Fruit fly (Drosophila melanogaster) whole organism, embryonic: ENCODE measurements around the gene fd96Cb.

Experiments used
- Ada2b ChIP-seq: fragments of 200-800 bp; sonication (Bioruptor generic); IDR thresholded peaks from 2 replicates; pipeline ENCODE4 v1.3.6; 2022; ENCODE audit warnings: missing biosample characterization, missing genetic modification characterization
- B-H2 ChIP-seq: fragments of 200-800 bp; sonication (Bioruptor generic); optimal IDR thresholded peaks from 2 replicates; lab custom pipeline; 2018; ENCODE audit warnings: missing biosample characterization, mild to moderate bottlenecking, missing genetic modification characterization
- CG10654 ChIP-seq: fragments of 200-800 bp; sonication (Bioruptor generic); optimal IDR thresholded peaks from 2 replicates; lab custom pipeline; 2016; ENCODE audit warnings: missing biosample characterization, missing genetic modification characterization
- CG11696 ChIP-seq: fragments of 200-800 bp; sonication (Bioruptor generic); IDR thresholded peaks from 2 replicates; pipeline ENCODE4 v1.3.6; 2022; ENCODE audit warnings: missing biosample characterization, missing genetic modification characterization
- CG11723 ChIP-seq: fragments of 200-800 bp; sonication (Bioruptor generic); optimal IDR thresholded peaks from 2 replicates; lab custom pipeline; 2017; ENCODE audit warnings: missing biosample characterization, mild to moderate bottlenecking, missing genetic modification characterization
- CG12391 ChIP-seq: fragments of 200-800 bp; sonication (Bioruptor generic); optimal IDR thresholded peaks from 3 replicates; lab custom pipeline; 2018; ENCODE audit warnings: missing biosample characterization, mild to moderate bottlenecking, missing genetic modification characterization, moderate library complexity
- CG14710 ChIP-seq: fragments of 200-800 bp; sonication (Bioruptor generic); optimal IDR thresholded peaks from 3 replicates; lab custom pipeline; 2019; ENCODE audit warnings: missing biosample characterization, mild to moderate bottlenecking, missing genetic modification characterization, moderate library complexity
- CG14965 ChIP-seq: fragments of 200-800 bp; sonication (Bioruptor generic); optimal IDR thresholded peaks from 2 replicates; lab custom pipeline; 2016; ENCODE audit warnings: missing biosample characterization, missing genetic modification characterization, borderline replicate concordance
- CG17186 ChIP-seq: fragments of 200-800 bp; sonication (Bioruptor generic); optimal IDR thresholded peaks from 3 replicates; lab custom pipeline; 2017; ENCODE audit warnings: missing biosample characterization, missing genetic modification reagents, missing genetic modification characterization
- CG17912 ChIP-seq: fragments of 200-800 bp; sonication (Bioruptor generic); optimal IDR thresholded peaks from 2 replicates; lab custom pipeline; 2018; ENCODE audit warnings: missing biosample characterization, mild to moderate bottlenecking, missing genetic modification characterization
- CG18476 ChIP-seq: fragments of 200-800 bp; sonication (Bioruptor generic); optimal IDR thresholded peaks from 2 replicates; lab custom pipeline; 2016; ENCODE audit warnings: missing biosample characterization, mild to moderate bottlenecking, missing genetic modification characterization
- CG18764 ChIP-seq: fragments of 200-800 bp; sonication (Bioruptor generic); optimal IDR thresholded peaks from 3 replicates; lab custom pipeline; 2016; ENCODE audit warnings: missing biosample characterization, missing genetic modification characterization
- CG3281 ChIP-seq: fragments of 200-800 bp; sonication (Bioruptor generic); optimal IDR thresholded peaks from 3 replicates; lab custom pipeline; 2017; ENCODE audit warnings: missing biosample characterization, mild to moderate bottlenecking, missing genetic modification characterization
- CG34224 ChIP-seq: fragments of 200-800 bp; sonication (Bioruptor generic); IDR thresholded peaks from 3 replicates; pipeline ENCODE4 v1.3.6; 2022; ENCODE audit warnings: missing biosample characterization, missing genetic modification characterization; ENCODE audit not compliant: partially characterized antibody
- CG4360 ChIP-seq: fragments of 200-800 bp; sonication (Bioruptor generic); IDR thresholded peaks from 2 replicates; pipeline ENCODE4 v1.3.6; 2022; ENCODE audit warnings: missing biosample characterization, missing genetic modification characterization
- CG7839 ChIP-seq: fragments of 200-800 bp; sonication (Bioruptor generic); optimal IDR thresholded peaks from 3 replicates; lab custom pipeline; 2018; ENCODE audit warnings: missing biosample characterization, mild to moderate bottlenecking, missing genetic modification characterization, moderate library complexity
- CG9817 ChIP-seq: fragments of 200-800 bp; sonication (Bioruptor generic); optimal IDR thresholded peaks from 2 replicates; lab custom pipeline; 2018; ENCODE audit warnings: missing biosample characterization, mild to moderate bottlenecking, missing genetic modification characterization, moderate library complexity
- Dip2 ChIP-seq: fragments of 200-800 bp; sonication (Bioruptor generic); IDR thresholded peaks from 2 replicates; pipeline ENCODE4 v1.3.6; 2022; ENCODE audit warnings: missing biosample characterization, missing genetic modification characterization
- Drgx ChIP-seq: fragments of 200-800 bp; sonication (Bioruptor generic); IDR thresholded peaks from 2 replicates; pipeline ENCODE4 v1.3.6; 2022; ENCODE audit warnings: missing biosample characterization, missing genetic modification characterization
- E2f1 ChIP-seq: fragments of 200-800 bp; sonication (Bioruptor generic); IDR thresholded peaks from 2 replicates; pipeline ENCODE4 v1.3.6; 2022; ENCODE audit warnings: missing biosample characterization, missing genetic modification characterization
- Fer1 ChIP-seq: fragments of 200-800 bp; sonication (Bioruptor generic); optimal IDR thresholded peaks from 2 replicates; lab custom pipeline; 2017; ENCODE audit warnings: missing biosample characterization, mild to moderate bottlenecking, missing genetic modification characterization
- H2.0 ChIP-seq: fragments of 200-800 bp; sonication (Bioruptor generic); IDR thresholded peaks from 2 replicates; pipeline ENCODE4 v1.3.6; 2022; ENCODE audit warnings: missing biosample characterization, missing genetic modification characterization
- Lpt ChIP-seq: fragments of >200 bp; optimal IDR thresholded peaks from 2 replicates; lab custom pipeline; 2018; ENCODE audit warnings: missing biosample characterization, missing genetic modification characterization
- Max ChIP-seq: fragments of 200-800 bp; sonication (Bioruptor generic); optimal IDR thresholded peaks from 2 replicates; lab custom pipeline; 2016; ENCODE audit warnings: missing biosample characterization, mild to moderate bottlenecking, missing genetic modification characterization
- Neu2 ChIP-seq: fragments of 200-800 bp; sonication (Bioruptor generic); optimal IDR thresholded peaks from 3 replicates; lab custom pipeline; 2016; ENCODE audit warnings: missing biosample characterization, missing genetic modification characterization, borderline replicate concordance
- Nf-YC ChIP-seq: fragments of 200-800 bp; optimal IDR thresholded peaks from 3 replicates; lab custom pipeline; 2019; ENCODE audit warnings: missing biosample characterization, mild to moderate bottlenecking, missing genetic modification characterization, moderate library complexity
- Opbp ChIP-seq: fragments of 200-800 bp; sonication (Bioruptor generic); IDR thresholded peaks from 3 replicates; pipeline ENCODE4 v1.3.6; 2022; ENCODE audit warnings: missing biosample characterization, missing genetic modification characterization; ENCODE audit not compliant: partially characterized antibody
- Pdp1 ChIP-seq, 2 experiments: fragments of 200-800 bp; sonication (Bioruptor generic); optimal IDR thresholded peaks; 3 replicates each; lab custom pipeline; 2016; ENCODE audit warnings: missing biosample characterization in 2 of 2, missing genetic modification characterization in 2 of 2, mild to moderate bottlenecking in 1 of 2, moderate library complexity in 1 of 2
- Ravus ChIP-seq: fragments of 200-800 bp; sonication (Bioruptor generic); IDR thresholded peaks from 2 replicates; pipeline ENCODE4 v1.3.6; 2022; ENCODE audit warnings: missing biosample characterization, missing genetic modification characterization
- Taf1 ChIP-seq: fragments of 200-800 bp; sonication (Bioruptor generic); IDR thresholded peaks from 2 replicates; pipeline ENCODE4 v1.3.6; 2022; ENCODE audit warnings: missing biosample characterization, missing genetic modification characterization
- ac ChIP-seq: fragments of 200-800 bp; sonication (Bioruptor generic); optimal IDR thresholded peaks from 3 replicates; lab custom pipeline; 2017; ENCODE audit warnings: missing biosample characterization, mild to moderate bottlenecking, missing genetic modification characterization
- ato ChIP-seq: fragments of 200-800 bp; sonication (Bioruptor generic); IDR thresholded peaks from 2 replicates; pipeline ENCODE4 v1.3.6; 2022; ENCODE audit warnings: missing biosample characterization, missing genetic modification characterization; ENCODE audit not compliant: partially characterized antibody
- bcd ChIP-seq: fragments of 200-800 bp; sonication (Bioruptor generic); optimal IDR thresholded peaks from 2 replicates; lab custom pipeline; 2017; ENCODE audit warnings: missing biosample characterization, mild to moderate bottlenecking, missing genetic modification characterization
- bowl ChIP-seq: fragments of 200-800 bp; sonication (Bioruptor generic); IDR thresholded peaks from 2 replicates; pipeline ENCODE4 v1.3.6; 2022; ENCODE audit warnings: missing biosample characterization, missing genetic modification characterization
- crol ChIP-seq: fragments of 200-800 bp; sonication (Bioruptor generic); IDR thresholded peaks from 2 replicates; pipeline ENCODE4 v1.3.6; 2022; ENCODE audit warnings: missing biosample characterization, missing genetic modification characterization
- crp ChIP-seq, 2 experiments: fragments of 200-800 bp; sonication (Bioruptor generic); optimal IDR thresholded peaks; 2 replicates in 1 of 2; 3 replicates in 1 of 2; lab custom pipeline; 2017; ENCODE audit warnings: missing biosample characterization in 2 of 2, missing genetic modification characterization in 2 of 2, mild to moderate bottlenecking in 1 of 2, moderate library complexity in 1 of 2
- dmrt11E ChIP-seq: fragments of 200-800 bp; sonication (Bioruptor generic); optimal IDR thresholded peaks from 3 replicates; lab custom pipeline; 2018; ENCODE audit warnings: missing biosample characterization, mild to moderate bottlenecking, missing genetic modification characterization, moderate library complexity
- dpn ChIP-seq, 2 experiments: fragments of 200-800 bp; sonication (Bioruptor generic); optimal IDR thresholded peaks; 3 replicates each; lab custom pipeline; 2016; ENCODE audit warnings: missing biosample characterization in 2 of 2, missing genetic modification characterization in 2 of 2
- eyg ChIP-seq: fragments of 200-800 bp; sonication (Bioruptor generic); optimal IDR thresholded peaks from 3 replicates; lab custom pipeline; 2016; ENCODE audit warnings: missing biosample characterization, missing genetic modification characterization
- fd3F ChIP-seq: fragments of 200-800 bp; sonication (Bioruptor generic); optimal IDR thresholded peaks from 2 replicates; lab custom pipeline; 2018; ENCODE audit warnings: missing biosample characterization, mild to moderate bottlenecking, missing genetic modification characterization, moderate library complexity
- hkb ChIP-seq, 2 experiments: fragments of 200-800 bp in 1 of 2; fragments of >200 bp in 1 of 2; sonication (Bioruptor generic) in 1 of 2; IDR thresholded peaks in 1 of 2; optimal IDR thresholded peaks in 1 of 2; 2 replicates each; pipeline versions ENCODE4 v1.3.6 to Lab custom; 2017 to 2022; ENCODE audit warnings: missing biosample characterization in 1 of 2, missing genetic modification characterization in 1 of 2
- mirr ChIP-seq: fragments of 200-800 bp; sonication (Bioruptor generic); optimal IDR thresholded peaks from 3 replicates; lab custom pipeline; 2018; ENCODE audit warnings: missing biosample characterization, mild to moderate bottlenecking, missing genetic modification characterization
- salm ChIP-seq: fragments of 200-800 bp; sonication (Bioruptor generic); optimal IDR thresholded peaks from 2 replicates; lab custom pipeline; 2018; ENCODE audit warnings: missing biosample characterization, mild to moderate bottlenecking, missing genetic modification characterization
- sd ChIP-seq: fragments of 200-800 bp; sonication (Bioruptor generic); optimal IDR thresholded peaks from 3 replicates; lab custom pipeline; 2018; ENCODE audit warnings: missing biosample characterization, mild to moderate bottlenecking, missing genetic modification characterization, moderate library complexity
- slbo ChIP-seq: fragments of 200-800 bp; sonication (Bioruptor generic); IDR thresholded peaks from 2 replicates; pipeline ENCODE4 v1.3.6; 2022; ENCODE audit warnings: missing biosample characterization, missing genetic modification characterization
- sna ChIP-seq: fragments of 200-800 bp; sonication (Bioruptor generic); IDR thresholded peaks from 2 replicates; pipeline ENCODE4 v1.3.6; 2022; ENCODE audit warnings: missing biosample characterization, missing genetic modification characterization; ENCODE audit not compliant: partially characterized antibody
- vvl ChIP-seq: fragments of 200-800 bp; sonication (Bioruptor generic); IDR thresholded peaks from 2 replicates; pipeline ENCODE4 v1.3.6; 2022; ENCODE audit warnings: missing biosample characterization, missing genetic modification characterization
- wdn ChIP-seq: fragments of 200-800 bp; sonication (Bioruptor generic); IDR thresholded peaks from 2 replicates; pipeline ENCODE4 v1.3.6; 2022; ENCODE audit warnings: missing biosample characterization, missing genetic modification characterization
- zen ChIP-seq: fragments of 200-800 bp; sonication (Bioruptor generic); optimal IDR thresholded peaks from 3 replicates; lab custom pipeline; 2018; ENCODE audit warnings: missing biosample characterization, mild to moderate bottlenecking, missing genetic modification characterization, moderate library complexity

The fd96Cb gene

dm6 chr3R:25049742-25050517 lies 44.9 kb upstream of the fd96Cb start (continued):
- TF ChIP-seq dpn (GFP tag; optimal IDR thresholded peaks at IDR 0.05; lab: Kevin White, UChicago) (no peak), zen (tag; lab: Kevin White, UChicago) (no peak), Taf1 (no peak), CG9817 (tag; lab: Kevin White, UChicago) (no peak), mirr (GFP tag; lab: Kevin White, UChicago) (peak; percentile 93), H2.0 (GFP tag; lab: Robert Waterston, UW) (no peak), crol (GFP tag; lab: Robert Waterston, UW) (no peak), Neu2 (GFP tag; lab: Kevin White, UChicago) (no peak), Max (no peak), CG3281 (GFP tag; lab: Kevin White, UChicago) (peak; percentile 44), ato (GFP tag; lab: Robert Waterston, UW) (no peak), sna (GFP tag; lab: Robert Waterston, UW) (no peak), B-H2 (GFP tag; lab: Kevin White, UChicago) (peak; percentile 70), E2f1 (GFP tag; lab: Robert Waterston, UW) (no peak), salm (tag; lab: Kevin White, UChicago) (no peak), Fer1 (GFP tag; lab: Kevin White, UChicago) (peak; percentile 70), Pdp1 (GFP tag; optimal IDR thresholded peaks at IDR 0.05; lab: Kevin White, UChicago) (peak in 1 of 2 experiments; percentile 54), CG7839 (tag; lab: Kevin White, UChicago) (no peak), Drgx (GFP tag; lab: Robert Waterston, UW) (no peak), Lpt (GFP tag; lab: Kevin White, UChicago) (no peak), CG14710 (tag; lab: Kevin White, UChicago) (no peak), CG11723 (GFP tag; lab: Kevin White, UChicago) (no peak), CG4360 (GFP tag; lab: Robert Waterston, UW) (no peak), vvl (no peak), CG17912 (no peak), bcd (no peak), crp (GFP tag; optimal IDR thresholded peaks at IDR 0.05; lab: Kevin White, UChicago) (peak in 1 of 2 experiments; percentile 56), bowl (GFP tag; lab: Robert Waterston, UW) (no peak), CG18764 (GFP tag; lab: Kevin White, UChicago) (peak; percentile 25), CG14965 (no peak), sd (tag; lab: Kevin White, UChicago) (peak; percentile 58), eyg (no peak), wdn (GFP tag; lab: Robert Waterston, UW) (no peak), CG10654 (GFP tag; lab: Kevin White, UChicago) (no peak), CG12391 (tag; lab: Kevin White, UChicago) (no peak), CG17186 (GFP tag; lab: Kevin White, UChicago) (no peak), hkb (optimal IDR thresholded peaks at IDR 0.05; lab: Kevin White, UChicago) (no peak), hkb (GFP tag; IDR thresholded peaks at IDR 0.05; lab: Robert Waterston, UW) (no peak), CG11696 (no peak), ac (GFP tag; lab: Kevin White, UChicago) (no peak), Ada2b (GFP tag; lab: Robert Waterston, UW) (no peak), slbo (no peak), CG18476 (GFP tag; lab: Kevin White, UChicago) (no peak), CG34224 (GFP tag; lab: Robert Waterston, UW) (no peak), dmrt11E (tag; lab: Kevin White, UChicago) (no peak), Opbp (GFP tag; lab: Robert Waterston, UW) (no peak), Nf-YC (tag; lab: Kevin White, UChicago) (peak; percentile 85), Ravus (no peak), fd3F (GFP tag; lab: Kevin White, UChicago) (no peak), Dip2 (no peak)
